Fruit fly (Drosophila melanogaster): ENCODE measurements around the gene Rala.

The Rala gene

DNA sequence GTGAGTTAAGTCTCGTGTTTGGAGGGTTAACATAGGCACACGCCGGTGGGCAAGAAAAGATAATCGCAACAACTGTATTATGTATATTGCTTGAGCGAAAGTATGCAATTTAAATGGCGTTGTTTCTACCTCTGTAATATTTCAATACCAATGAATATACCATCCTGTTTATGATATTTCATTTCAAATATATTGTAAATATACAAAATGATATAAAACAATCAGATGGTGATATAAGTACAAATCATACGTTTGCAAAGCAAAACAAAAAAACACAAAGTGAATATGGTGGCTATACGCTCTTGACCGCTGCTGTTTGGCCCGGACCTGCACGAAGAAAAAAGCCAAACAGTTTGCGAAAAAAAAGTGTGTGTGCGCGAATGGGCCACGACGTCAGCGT lies 28.8 kb upstream of the Rala start (continued):
- TF ChIP-seq CG3163 (GFP tag; optimal IDR thresholded peaks at IDR 0.05), result no peak
- peak; percentile 54 for TF ChIP-seq vvl (GFP tag; IDR thresholded peaks at IDR 0.05)
- TF ChIP-seq odd (GFP tag; optimal IDR thresholded peaks at IDR 0.05), result peak; percentile 63
- TF ChIP-seq ssp (GFP tag; IDR thresholded peaks at IDR 0.05), result peak; percentile 42
- TF ChIP-seq CG4424 (GFP tag; optimal IDR thresholded peaks at IDR 0.05), result peak; percentile 68
- TF ChIP-seq emc (GFP tag; optimal IDR thresholded peaks at IDR 0.05), result no peak
- TF ChIP-seq Optix (GFP tag; IDR thresholded peaks at IDR 0.05), result no peak
- TF ChIP-seq CG10366 (GFP tag; IDR thresholded peaks at IDR 0.05), result peak; percentile 51
- TF ChIP-seq kni (GFP tag; optimal IDR thresholded peaks at IDR 0.05), result no peak
- TF ChIP-seq eyg (GFP tag; optimal IDR thresholded peaks at IDR 0.05), result no peak
- TF ChIP-seq gsb (GFP tag; IDR thresholded peaks at IDR 0.05), result 0 out of 2 replicates have a peak, but pooled peaks have one; percentile 27
- no peak for TF ChIP-seq sr (GFP tag; IDR thresholded peaks at IDR 0.05)
- no peak for TF ChIP-seq dati (GFP tag; IDR thresholded peaks at IDR 0.05)
- TF ChIP-seq CG6254 (GFP tag; optimal IDR thresholded peaks at IDR 0.05), result no peak
- peak; percentile 25; the same call in 1 of the 2 replicates for TF ChIP-seq HLH3B (GFP tag; IDR thresholded peaks at IDR 0.05)
- no peak for TF ChIP-seq CG1647 (GFP tag; optimal IDR thresholded peaks at IDR 0.05)
- no peak for TF ChIP-seq HmgD (GFP tag; optimal IDR thresholded peaks at IDR 0.05)
- no peak for TF ChIP-seq Scr (GFP tag; IDR thresholded peaks at IDR 0.05; ENCODE audit: partially characterized antibody)
- no peak for TF ChIP-seq CG1792 (GFP tag; optimal IDR thresholded peaks at IDR 0.05)
- TF ChIP-seq fru (optimal IDR thresholded peaks at IDR 0.05), result no peak
- TF ChIP-seq insv (GFP tag; optimal IDR thresholded peaks at IDR 0.05), result no peak
- TF ChIP-seq CG7745 (tag; optimal IDR thresholded peaks at IDR 0.05), result no peak
- TF ChIP-seq CG14710 (tag; optimal IDR thresholded peaks at IDR 0.05), result peak; percentile 49
- peak; percentile 86 for TF ChIP-seq Hmr (GFP tag; optimal IDR thresholded peaks at IDR 0.05)
- TF ChIP-seq run (tag; optimal IDR thresholded peaks at IDR 0.05), result peak; percentile 58
- TF ChIP-seq CG4730 (GFP tag; IDR thresholded peaks at IDR 0.05), result peak; percentile 37
- TF ChIP-seq Six4 (GFP tag; optimal IDR thresholded peaks at IDR 0.05), result no peak
- TF ChIP-seq Xrp1 (GFP tag; IDR thresholded peaks at IDR 0.05), result peak; percentile 70
- TF ChIP-seq Dfd (GFP tag; optimal IDR thresholded peaks at IDR 0.05), result no peak
- no peak for TF ChIP-seq NC2α (GFP tag; optimal IDR thresholded peaks at IDR 0.05)
- TF ChIP-seq CG9727 (GFP tag; optimal IDR thresholded peaks at IDR 0.05), result peak; percentile 70
- no peak for TF ChIP-seq NFAT (GFP tag; IDR thresholded peaks at IDR 0.05)
- TF ChIP-seq CG17568 (GFP tag; optimal IDR thresholded peaks at IDR 0.05), result peak; percentile 45
- TF ChIP-seq crp (GFP tag; optimal IDR thresholded peaks at IDR 0.05), result no peak
- peak; percentile 62 for TF ChIP-seq CG15514 (GFP tag; optimal IDR thresholded peaks at IDR 0.05)
- TF ChIP-seq lov (optimal IDR thresholded peaks at IDR 0.05), result no peak
- TF ChIP-seq lov (GFP tag; IDR thresholded peaks at IDR 0.05), result no peak
- peak; percentile 47 for TF ChIP-seq Camta (GFP tag; optimal IDR thresholded peaks at IDR 0.05)
- TF ChIP-seq CG3281 (GFP tag; optimal IDR thresholded peaks at IDR 0.05), result peak; percentile 83
- TF ChIP-seq D (optimal IDR thresholded peaks at IDR 0.05), result no peak
- TF ChIP-seq D (GFP tag; optimal IDR thresholded peaks at IDR 0.05), result peak; percentile 59
- peak; percentile 42 for TF ChIP-seq Jarid2 (GFP tag; optimal IDR thresholded peaks at IDR 0.05)
- TF ChIP-seq CG10959 (GFP tag; IDR thresholded peaks at IDR 0.05), result no peak
- TF ChIP-seq CG7963 (GFP tag; IDR thresholded peaks at IDR 0.05; ENCODE audit: partially characterized antibody), result no peak
- no peak for TF ChIP-seq CG1024 (GFP tag; IDR thresholded peaks at IDR 0.05)
- TF ChIP-seq CG12219 (GFP tag; optimal IDR thresholded peaks at IDR 0.05), result peak; percentile 66
- peak; percentile 36; the same call in 1 of the 2 replicates for TF ChIP-seq CG9932 (GFP tag; IDR thresholded peaks at IDR 0.05)
- peak; percentile 1 for TF ChIP-seq nerfin-1 (tag; optimal IDR thresholded peaks at IDR 0.05)
- no peak for TF ChIP-seq CG8944 (GFP tag; optimal IDR thresholded peaks at IDR 0.05)
- no peak for TF ChIP-seq slp2 (GFP tag; optimal IDR thresholded peaks at IDR 0.05)
- peak; percentile 48 for TF ChIP-seq Blimp-1 (GFP tag; optimal IDR thresholded peaks at IDR 0.05)
- TF ChIP-seq sd (tag; optimal IDR thresholded peaks at IDR 0.05), result no peak
